Worm (Caenorhabditis elegans) whole organism, young adult: Measurements from ENCODE around the gene B0228.9.

ENCODE experiments used
- dpff-1 ChIP-seq: sonication (generic microtip); optimal IDR thresholded peaks from 2 replicates; lab custom pipeline; 2017; ENCODE audit warnings: mild to moderate bottlenecking, missing genetic modification characterization, missing compliant biosample characterization
- tlf-1 ChIP-seq: fragments of 200-800 bp; sonication (Bioruptor generic); optimal IDR thresholded peaks from 2 replicates; lab custom pipeline; 2018; ENCODE audit warnings: mild to moderate bottlenecking, missing genetic modification characterization, missing compliant biosample characterization

DNA sequence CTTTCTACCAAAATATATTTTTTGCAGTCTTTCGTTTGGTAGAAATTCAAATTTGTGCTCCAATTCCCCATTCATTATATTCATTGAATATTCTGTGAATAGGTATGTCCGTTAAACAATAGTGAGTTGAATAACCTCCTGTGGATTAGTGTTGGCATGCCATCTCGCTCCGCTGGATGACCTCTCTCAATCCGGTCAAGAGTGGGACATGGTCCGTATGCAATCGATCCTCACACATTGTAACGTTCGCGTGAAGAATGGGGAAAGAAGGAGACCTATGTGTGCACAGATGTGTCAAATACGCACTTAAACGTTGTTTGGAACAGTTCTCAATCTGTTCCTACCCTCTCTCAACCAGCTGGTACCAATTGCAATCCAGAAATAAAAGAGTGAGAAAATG is 49.8 kb upstream of the B0228.9 start:
- TF ChIP-seq tlf-1: no peak
- TF ChIP-seq dpff-1 (tag; lab: Kevin White, UChicago): no peak
